Worm (Caenorhabditis elegans) whole organism, L1 larva: ENCODE measurements around the gene F08F3.10.

Experiments used
- ama-1 ChIP-seq: fragments of 150-350 bp; optimal IDR thresholded peaks from 2 replicates; lab custom pipeline; 2014
- egl-27 ChIP-seq, 2 experiments: fragments of 150-350 bp in 1 of 2; sonication (generic microtip); optimal IDR thresholded peaks; 3 replicates each; lab custom pipeline; 2017 to 2018; ENCODE audit warnings: missing biosample characterization in 2 of 2, missing genetic modification characterization in 2 of 2, missing genetic modification reagents in 2 of 2
- elt-3 ChIP-seq, 6 experiments: fragments of 150-350 bp in 1 of 6; sonication (generic microtip); optimal IDR thresholded peaks; 2 replicates each; lab custom pipeline; 2017 to 2018; ENCODE audit warnings: missing biosample characterization in 6 of 6, missing genetic modification characterization in 6 of 6, inconsistent platforms in 1 of 6
- grh-1 ChIP-seq: fragments of 200-800 bp; sonication (Bioruptor generic); IDR thresholded peaks from 2 replicates; pipeline ENCODE4 v1.3.6; 2022; ENCODE audit warnings: missing genetic modification reagents, missing genetic modification characterization, missing compliant biosample characterization
- hlh-17 ChIP-seq: fragments of 200-800 bp; sonication (Bioruptor generic); optimal IDR thresholded peaks from 2 replicates; lab custom pipeline; 2018; ENCODE audit warnings: missing genetic modification characterization, mild to moderate bottlenecking, missing compliant biosample characterization, moderate library complexity, borderline replicate concordance
- hpl-2 ChIP-seq: fragments of 150-350 bp; optimal IDR thresholded peaks from 2 replicates; lab custom pipeline; 2014; ENCODE audit warnings: missing biosample characterization, missing genetic modification reagents, missing genetic modification characterization
- irx-1 ChIP-seq: sonication (generic microtip); optimal IDR thresholded peaks from 2 replicates; lab custom pipeline; 2016; ENCODE audit warnings: missing genetic modification characterization, missing compliant biosample characterization
- lin-14 ChIP-seq: fragments of 200-800 bp; sonication (Bioruptor generic); optimal IDR thresholded peaks from 2 replicates; lab custom pipeline; 2018; ENCODE audit warnings: mild to moderate bottlenecking, missing genetic modification characterization, moderate library complexity, missing compliant biosample characterization
- lin-39 ChIP-seq: fragments of 150-350 bp; optimal IDR thresholded peaks from 2 replicates; lab custom pipeline; 2014; ENCODE audit warnings: missing biosample characterization, missing genetic modification reagents, missing genetic modification characterization
- nhr-12 ChIP-seq: sonication (generic microtip); optimal IDR thresholded peaks from 2 replicates; lab custom pipeline; 2017; ENCODE audit warnings: missing biosample characterization, missing genetic modification characterization
- nhr-76 ChIP-seq: sonication (generic microtip); optimal IDR thresholded peaks from 2 replicates; lab custom pipeline; 2017; ENCODE audit warnings: missing biosample characterization, missing genetic modification characterization
- pqm-1 ChIP-seq: sonication (generic microtip); optimal IDR thresholded peaks from 3 replicates; lab custom pipeline; 2017; ENCODE audit warnings: missing biosample characterization, missing genetic modification characterization

ce11 chrV:5442366-5442765 is 29.2 kb downstream of the F08F3.10 start:
- TF ChIP-seq ama-1 (lab: Kevin White, UChicago) (no peak), hpl-2 (no peak), nhr-76 (tag; lab: Kevin White, UChicago) (no peak), irx-1 (tag; lab: Kevin White, UChicago) (no peak), egl-27 (tag; optimal IDR thresholded peaks at IDR 0.05; lab: Kevin White, UChicago) (no peak), lin-39 (tag; lab: Kevin White, UChicago) (no peak), hlh-17 (GFP tag; lab: Kevin White, UChicago) (no peak), nhr-12 (no peak), pqm-1 (no peak), grh-1 (GFP tag; lab: Robert Waterston, UW) (no peak), lin-14 (GFP tag; lab: Kevin White, UChicago) (peak; percentile 28), elt-3 (tag; optimal IDR thresholded peaks at IDR 0.05; lab: Kevin White, UChicago) (no peak)
